Fruit fly (Drosophila melanogaster): ENCODE data around the gene CG18094.

The CG18094 gene

dm6 chr2L:19533247-19533646 lies 43.2 kb downstream of the CG18094 start, which contains the start of gene CG33116 (continued):
- TF ChIP-seq CG11085 (GFP tag; IDR thresholded peaks at IDR 0.05) (peak; percentile 71; the same call in 1 of the 2 replicates), Bgb (GFP tag; IDR thresholded peaks at IDR 0.05; ENCODE audit: partially characterized antibody) (peak; percentile 27; the same call in 1 of the 2 replicates), CG32772 (GFP tag; IDR thresholded peaks at IDR 0.05) (peak; percentile 67), CG11093 (GFP tag; IDR thresholded peaks at IDR 0.05) (peak; percentile 20; the same call in 1 of the 3 replicates), CG8281 (tag; optimal IDR thresholded peaks at IDR 0.05) (peak; percentile 45), NK7.1 (GFP tag; optimal IDR thresholded peaks at IDR 0.05) (peak; percentile 70), CG31224 (GFP tag; IDR thresholded peaks at IDR 0.05) (0 out of 2 replicates have a peak, but pooled peaks have one; percentile 26), MESR4 (GFP tag; optimal IDR thresholded peaks at IDR 0.05) (peak; percentile 57), exex (tag; optimal IDR thresholded peaks at IDR 0.05) (peak; percentile 26), tll (GFP tag; optimal IDR thresholded peaks at IDR 0.05) (no peak), so (GFP tag; IDR thresholded peaks at IDR 0.05) (peak; percentile 71; the same call in 2 of the 3 replicates), HmgD (GFP tag; optimal IDR thresholded peaks at IDR 0.05) (peak; percentile 70), emc (GFP tag; optimal IDR thresholded peaks at IDR 0.05) (peak; percentile 28), sna (GFP tag; IDR thresholded peaks at IDR 0.05; ENCODE audit: partially characterized antibody) (no peak), Gug (GFP tag; IDR thresholded peaks at IDR 0.05) (peak; percentile 72), Nf-YB (GFP tag; optimal IDR thresholded peaks at IDR 0.05) (peak; percentile 56), Tbp (GFP tag; optimal IDR thresholded peaks at IDR 0.05) (no peak), Fer3 (tag; optimal IDR thresholded peaks at IDR 0.05) (peak; percentile 78), ab (GFP tag; optimal IDR thresholded peaks at IDR 0.05) (peak; percentile 26), CG10565 (GFP tag; optimal IDR thresholded peaks at IDR 0.05) (peak; percentile 19), CG18619 (GFP tag; optimal IDR thresholded peaks at IDR 0.05) (peak; percentile 82), insv (GFP tag; optimal IDR thresholded peaks at IDR 0.05) (peak in 1 of 2 experiments; percentile 25), CG8944 (GFP tag; optimal IDR thresholded peaks at IDR 0.05) (peak; percentile 87), Hmx (GFP tag; optimal IDR thresholded peaks at IDR 0.05) (peak; percentile 54), CG12659 (GFP tag; optimal IDR thresholded peaks at IDR 0.05) (peak; percentile 81), NfI (GFP tag; optimal IDR thresholded peaks at IDR 0.05) (peak; percentile 87), CG3407 (GFP tag; optimal IDR thresholded peaks at IDR 0.05) (peak; percentile 66), fd64A (GFP tag; optimal IDR thresholded peaks at IDR 0.05) (peak; percentile 34), CG7786 (GFP tag; optimal IDR thresholded peaks at IDR 0.05) (peak; percentile 85), Hr51 (GFP tag; optimal IDR thresholded peaks at IDR 0.05) (peak; percentile 75 to 76), dan (GFP tag; IDR thresholded peaks at IDR 0.05) (no peak), pzg (GFP tag; optimal IDR thresholded peaks at IDR 0.05) (peak; percentile 63), usp (GFP tag; optimal IDR thresholded peaks at IDR 0.05) (no peak), CG12942 (GFP tag; optimal IDR thresholded peaks at IDR 0.05) (peak; percentile 81), Max (GFP tag; optimal IDR thresholded peaks at IDR 0.05) (peak; percentile 80), Adf1 (GFP tag; IDR thresholded peaks at IDR 0.05) (peak; percentile 91), CG9437 (GFP tag; optimal IDR thresholded peaks at IDR 0.05) (peak; percentile 66), Antp (GFP tag; optimal IDR thresholded peaks at IDR 0.05) (peak; percentile 88), CG12219 (GFP tag; optimal IDR thresholded peaks at IDR 0.05) (peak; percentile 74), CG34376 (GFP tag; optimal IDR thresholded peaks at IDR 0.05) (peak; percentile 61), ewg (GFP tag; optimal IDR thresholded peaks at IDR 0.05) (peak; percentile 67), Dip3 (GFP tag; optimal IDR thresholded peaks at IDR 0.05) (peak; percentile 85), CG8388 (GFP tag; optimal IDR thresholded peaks at IDR 0.05) (peak; percentile 77), CG11456 (GFP tag; IDR thresholded peaks at IDR 0.05) (peak; percentile 85), CG17385 (GFP tag; optimal IDR thresholded peaks at IDR 0.05) (peak; percentile 78), en (GFP tag; optimal IDR thresholded peaks at IDR 0.05) (peak; percentile 75), Sox102F (GFP tag; optimal IDR thresholded peaks at IDR 0.05) (peak; percentile 76), CG18262 (tag; optimal IDR thresholded peaks at IDR 0.05) (peak; percentile 87), btn (GFP tag; optimal IDR thresholded peaks at IDR 0.05) (peak; percentile 59), CG13775 (GFP tag; optimal IDR thresholded peaks at IDR 0.05) (peak; percentile 74)
